Worm (Caenorhabditis elegans): ENCODE data around the gene pcp-2.
"Not testable (repeated sequence)": the region's sequence is repeated elsewhere in the genome, so short reads cannot be mapped to it uniquely, and the experiment has no call there.

The pcp-2 gene

ce11 chrIV:9196023-9196636, 31.2 kb upstream of the pcp-2 start:
- TF ChIP-seq lsy-12 (tag; optimal IDR thresholded peaks at IDR 0.05) = peak; percentile 34
- peak; percentile 43 for TF ChIP-seq nhr-25 (tag; optimal IDR thresholded peaks at IDR 0.05)

- not testable (repeated sequence) for TF ChIP-seq snpc-4, nhr-12, ztf-11 (tag; optimal IDR thresholded peaks at IDR 0.05)
Measured at ce11 chrIV:9194524-9194923, 29.6 kb upstream of the pcp-2 start, which contains the start of gene C46C2.7. C46C2.7 (plus strand) TSS chrIV:9194824.

- TF ChIP-seq skn-1 (tag; optimal IDR thresholded peaks at IDR 0.05) (no peak), lsy-12 (tag; optimal IDR thresholded peaks at IDR 0.05) (no peak), egl-27 (tag; optimal IDR thresholded peaks at IDR 0.05) (no peak), R02D3.7 (tag; optimal IDR thresholded peaks at IDR 0.05) (no peak), nhr-43 (tag; optimal IDR thresholded peaks at IDR 0.05; ENCODE audit: poor library complexity, severe bottlenecking) (no peak), nfya-1 (tag; optimal IDR thresholded peaks at IDR 0.05; ENCODE audit: insufficient read depth) (no peak), nhr-237 (tag; optimal IDR thresholded peaks at IDR 0.05) (no peak), jun-1 (tag; optimal IDR thresholded peaks at IDR 0.05) (no peak), egl-5 (tag; optimal IDR thresholded peaks at IDR 0.05) (no peak), ceh-28 (tag; optimal IDR thresholded peaks at IDR 0.05) (no peak), sea-2 (GFP tag; optimal IDR thresholded peaks at IDR 0.05) (no peak), mml-1 (tag; optimal IDR thresholded peaks at IDR 0.05) (no peak), zag-1 (tag; optimal IDR thresholded peaks at IDR 0.05) (no peak), fkh-10 (GFP tag; optimal IDR thresholded peaks at IDR 0.05) (no peak), nhr-67 (tag; optimal IDR thresholded peaks at IDR 0.05) (no peak)
Measured at ce11 chrIV:9192522-9192921, 27.6 kb upstream of the pcp-2 start, which contains the start of gene C46C2.5. C46C2.5 (minus strand) TSS chrIV:9192622.

- no peak for TF ChIP-seq elt-2 (tag; optimal IDR thresholded peaks at IDR 0.05)
- no peak for TF ChIP-seq fkh-2 (tag; optimal IDR thresholded peaks at IDR 0.05)
- TF ChIP-seq elt-3 (tag; optimal IDR thresholded peaks at IDR 0.05) = no peak
- no peak for TF ChIP-seq nhr-237 (tag; optimal IDR thresholded peaks at IDR 0.05)
- no peak for TF ChIP-seq nhr-76 (tag; optimal IDR thresholded peaks at IDR 0.05)
- peak; percentile 53 for TF ChIP-seq jun-1 (tag; optimal IDR thresholded peaks at IDR 0.05)
- peak; percentile 39 for TF ChIP-seq nhr-25 (tag; optimal IDR thresholded peaks at IDR 0.05)
- no peak for TF ChIP-seq ztf-4 (tag; optimal IDR thresholded peaks at IDR 0.05)
- no peak for TF ChIP-seq unc-62 (GFP tag; optimal IDR thresholded peaks at IDR 0.05)
- no peak for TF ChIP-seq snpc-4 (tag; optimal IDR thresholded peaks at IDR 0.05)
- TF ChIP-seq aly-2 (tag; optimal IDR thresholded peaks at IDR 0.05) = no peak
- TF ChIP-seq nhr-23 (tag; optimal IDR thresholded peaks at IDR 0.05) = peak; percentile 50
- TF ChIP-seq pha-4 (tag; optimal IDR thresholded peaks at IDR 0.05) = peak; percentile 78
- peak; percentile 30 for TF ChIP-seq lin-15B (tag; optimal IDR thresholded peaks at IDR 0.05)
- no peak for TF ChIP-seq nhr-67 (tag; optimal IDR thresholded peaks at IDR 0.05)
- no peak for TF ChIP-seq hmg-11 (tag; optimal IDR thresholded peaks at IDR 0.05)
- TF ChIP-seq elt-1 (tag; optimal IDR thresholded peaks at IDR 0.05) = no peak
- no peak for TF ChIP-seq mdl-1 (tag; optimal IDR thresholded peaks at IDR 0.05)
- TF ChIP-seq ceh-9 (tag; optimal IDR thresholded peaks at IDR 0.05) = no peak
- no peak for TF ChIP-seq zag-1 (tag; optimal IDR thresholded peaks at IDR 0.05)
- TF ChIP-seq egl-5 (tag; optimal IDR thresholded peaks at IDR 0.05) = peak; percentile 41
- peak; percentile 59 for TF ChIP-seq nhr-43 (tag; optimal IDR thresholded peaks at IDR 0.05; ENCODE audit: poor library complexity, severe bottlenecking)
- TF ChIP-seq lin-39 (tag; optimal IDR thresholded peaks at IDR 0.05) = peak; percentile 80
- TF ChIP-seq nfya-1 (tag; optimal IDR thresholded peaks at IDR 0.05; ENCODE audit: insufficient read depth) = no peak
- no peak for TF ChIP-seq egl-27 (tag; optimal IDR thresholded peaks at IDR 0.05)
- TF ChIP-seq sea-2 (GFP tag; optimal IDR thresholded peaks at IDR 0.05) = no peak
Measured at ce11 chrIV:9191183-9191582, 26.3 kb upstream of the pcp-2 start.

- TF ChIP-seq egl-27 (tag; optimal IDR thresholded peaks at IDR 0.05) (no peak), nhr-76 (tag; optimal IDR thresholded peaks at IDR 0.05) (no peak), nhr-23 (tag; optimal IDR thresholded peaks at IDR 0.05) (no peak), unc-39 (tag; optimal IDR thresholded peaks at IDR 0.05) (no peak), ZK546.5 (tag; optimal IDR thresholded peaks at IDR 0.05) (no peak), tbx-2 (tag; optimal IDR thresholded peaks at IDR 0.05) (no peak), elt-3 (tag; optimal IDR thresholded peaks at IDR 0.05) (no peak), nfya-1 (tag; optimal IDR thresholded peaks at IDR 0.05; ENCODE audit: insufficient read depth) (no peak), ama-1 (optimal IDR thresholded peaks at IDR 0.05) (no peak), nhr-67 (tag; optimal IDR thresholded peaks at IDR 0.05) (no peak), nhr-12 (tag; optimal IDR thresholded peaks at IDR 0.05) (no peak), zag-1 (tag; optimal IDR thresholded peaks at IDR 0.05) (no peak), lin-15B (tag; optimal IDR thresholded peaks at IDR 0.05) (no peak), nhr-11 (tag; optimal IDR thresholded peaks at IDR 0.05) (no peak), ceh-82 (tag; optimal IDR thresholded peaks at IDR 0.05) (no peak), eor-1 (tag; optimal IDR thresholded peaks at IDR 0.05) (no peak), unc-62 (GFP tag; optimal IDR thresholded peaks at IDR 0.05) (no peak), nhr-28 (tag; optimal IDR thresholded peaks at IDR 0.05) (no peak), fkh-10 (GFP tag; optimal IDR thresholded peaks at IDR 0.05) (no peak)
Measured at ce11 chrIV:9184547-9184946, 19.6 kb upstream of the pcp-2 start, which contains the start of gene C07C7.1. C07C7.1 (plus strand) TSS chrIV:9184847.
